Fruit fly (Drosophila melanogaster): Measurements from ENCODE around the gene CG11164.

Gene CG11164

dm6 chrX:13679565-13679964, 11.8 kb downstream of the CG11164 start (continued):
- TF ChIP-seq fkh (GFP tag; optimal IDR thresholded peaks at IDR 0.05) (peak; percentile 14), dsx (GFP tag; optimal IDR thresholded peaks at IDR 0.05; ENCODE audit: poor library complexity, severe bottlenecking) (peak; percentile 12), CG6163 (GFP tag; IDR thresholded peaks at IDR 0.05) (peak; percentile 62; the same call in 2 of the 3 replicates), salr (GFP tag; optimal IDR thresholded peaks at IDR 0.05) (peak in 1 of 2 experiments; percentile 59), Eip78C (GFP tag) (peak; percentile 85), CG8119 (GFP tag; IDR thresholded peaks at IDR 0.05) (peak; percentile 60), CG32006 (GFP tag; optimal IDR thresholded peaks at IDR 0.05) (peak; percentile 64), Lpt (GFP tag; optimal IDR thresholded peaks at IDR 0.05) (peak; percentile 32), achi (GFP tag; optimal IDR thresholded peaks at IDR 0.05) (peak; percentile 60), CG8319 (GFP tag; optimal IDR thresholded peaks at IDR 0.05) (peak; percentile 26), Hr39 (GFP tag; optimal IDR thresholded peaks at IDR 0.05) (peak; percentile 64), Sox15 (GFP tag; optimal IDR thresholded peaks at IDR 0.05) (peak; percentile 27), CG3919 (GFP tag; optimal IDR thresholded peaks at IDR 0.05) (peak; percentile 62), acj6 (GFP tag; optimal IDR thresholded peaks at IDR 0.05) (peak; percentile 56), Hr4 (GFP tag; optimal IDR thresholded peaks at IDR 0.05) (peak; percentile 58), CG6792 (GFP tag; optimal IDR thresholded peaks at IDR 0.05) (peak; percentile 66), dac (GFP tag; optimal IDR thresholded peaks at IDR 0.05) (no peak), Sox14 (GFP tag; optimal IDR thresholded peaks at IDR 0.05) (peak; percentile 59)

- TF ChIP-seq Eip78C (GFP tag) (peak; percentile 48), Blimp-1 (GFP tag; optimal IDR thresholded peaks at IDR 0.05) (no peak)
Measured at dm6 chrX:13680262-13680661, 12.4 kb downstream of the CG11164 start, which contains the start of gene CG12177. CG12177 (minus strand) TSS chrX:13680500.

dm6 chrX:13681906-13682305, 14.1 kb downstream of the CG11164 start:
- TF ChIP-seq fkh (GFP tag; optimal IDR thresholded peaks at IDR 0.05): peak; percentile 40
- TF ChIP-seq Hr39 (GFP tag; optimal IDR thresholded peaks at IDR 0.05): no peak
- no peak for TF ChIP-seq ss (GFP tag; optimal IDR thresholded peaks at IDR 0.05)

- TF ChIP-seq Eip78C (GFP tag) (peak; percentile 31), CG8319 (GFP tag; optimal IDR thresholded peaks at IDR 0.05) (no peak)
Measured at dm6 chrX:13682652-13683051, 14.8 kb downstream of the CG11164 start, which contains the start of gene CG11158. CG11158 (plus strand) TSS chrX:13682952.

dm6 chrX:13691992-13692391, 24.2 kb downstream of the CG11164 start, which contains the start of gene Nna1:
Nna1 (plus strand) TSS chrX:13692292.
- TF ChIP-seq Ets21C (GFP tag; optimal IDR thresholded peaks at IDR 0.05): no peak
- no peak for TF ChIP-seq acj6 (GFP tag; optimal IDR thresholded peaks at IDR 0.05)
- no peak for TF ChIP-seq Sox14 (GFP tag; optimal IDR thresholded peaks at IDR 0.05)
- no peak for TF ChIP-seq Hr39 (GFP tag; optimal IDR thresholded peaks at IDR 0.05)
- no peak for TF ChIP-seq Blimp-1 (GFP tag; optimal IDR thresholded peaks at IDR 0.05)
- no peak for TF ChIP-seq salr (GFP tag; optimal IDR thresholded peaks at IDR 0.05)
- no peak for TF ChIP-seq CG6276 (GFP tag; optimal IDR thresholded peaks at IDR 0.05)
- no peak for TF ChIP-seq CG11902 (GFP tag; optimal IDR thresholded peaks at IDR 0.05)
- TF ChIP-seq dsx (GFP tag; optimal IDR thresholded peaks at IDR 0.05; ENCODE audit: poor library complexity, severe bottlenecking): no peak
- no peak for TF ChIP-seq Sox102F (GFP tag; optimal IDR thresholded peaks at IDR 0.05)

dm6 chrX:13698717-13699427, 31.1 kb downstream of the CG11164 start:
- TF ChIP-seq CG15336 (GFP tag; IDR thresholded peaks at IDR 0.05) (0 out of 2 replicates have a peak, but pooled peaks have one; percentile 29), CG32006 (GFP tag; optimal IDR thresholded peaks at IDR 0.05) (peak; percentile 50), Hr39 (GFP tag; optimal IDR thresholded peaks at IDR 0.05) (no peak), fkh (GFP tag; optimal IDR thresholded peaks at IDR 0.05) (no peak), vri (GFP tag; optimal IDR thresholded peaks at IDR 0.05) (peak; percentile 41), CG8119 (GFP tag; IDR thresholded peaks at IDR 0.05) (peak; percentile 41; the same call in 1 of the 3 replicates), CG3032 (tag; optimal IDR thresholded peaks at IDR 0.05) (no peak), Hr38 (GFP tag; optimal IDR thresholded peaks at IDR 0.05) (no peak), CG11294 (GFP tag; IDR thresholded peaks at IDR 0.05) (peak; percentile 29; the same call in 1 of the 2 replicates), Blimp-1 (GFP tag; optimal IDR thresholded peaks at IDR 0.05) (no peak), Ets96B (tag; optimal IDR thresholded peaks at IDR 0.05) (no peak), CG6163 (GFP tag; IDR thresholded peaks at IDR 0.05) (peak; percentile 24; the same call in 1 of the 3 replicates), Gug (GFP tag; IDR thresholded peaks at IDR 0.05) (peak; percentile 55), CG6276 (GFP tag; optimal IDR thresholded peaks at IDR 0.05) (no peak), pdm3 (GFP tag; optimal IDR thresholded peaks at IDR 0.05) (peak; percentile 4), Hr4 (GFP tag; optimal IDR thresholded peaks at IDR 0.05) (peak; percentile 32), salr (GFP tag; optimal IDR thresholded peaks at IDR 0.05) (no peak), eg (GFP tag; IDR thresholded peaks at IDR 0.05) (peak; percentile 63; the same call in 2 of the 3 replicates)
